Fruit fly (Drosophila melanogaster) whole organism, prepupa: Measurements from ENCODE around the gene Gr22a.

Experiments used
- Blimp-1 ChIP-seq: fragments of 200-800 bp; sonication (Bioruptor generic); optimal IDR thresholded peaks from 3 replicates; lab custom pipeline; 2017; ENCODE audit warnings: missing biosample characterization, missing genetic modification characterization, mild to moderate bottlenecking, moderate library complexity, missing genetic modification reagents
- CG10631 ChIP-seq: fragments of 200-800 bp; sonication (Bioruptor generic); optimal IDR thresholded peaks from 2 replicates; lab custom pipeline; 2016; ENCODE audit warnings: missing biosample characterization, missing genetic modification characterization
- CG11294 ChIP-seq: fragments of 200-800 bp; sonication (Bioruptor generic); IDR thresholded peaks from 2 replicates; pipeline ENCODE4 v1.3.6; 2022; ENCODE audit warnings: missing biosample characterization, missing genetic modification characterization
- CG11902 ChIP-seq: fragments of 200-800 bp; sonication (Bioruptor generic); optimal IDR thresholded peaks from 3 replicates; lab custom pipeline; 2016; ENCODE audit warnings: missing biosample characterization, missing genetic modification characterization
- CG15336 ChIP-seq: fragments of 200-800 bp; sonication (Bioruptor generic); IDR thresholded peaks from 2 replicates; pipeline ENCODE4 v1.3.6; 2022; ENCODE audit warnings: missing biosample characterization, missing genetic modification characterization
- CG31627 ChIP-seq: fragments of 200-800 bp; sonication (Bioruptor generic); optimal IDR thresholded peaks from 3 replicates; lab custom pipeline; 2016; ENCODE audit warnings: missing biosample characterization, missing genetic modification characterization
- CG32006 ChIP-seq: fragments of 200-800 bp; sonication (Bioruptor generic); optimal IDR thresholded peaks from 3 replicates; lab custom pipeline; 2017; ENCODE audit warnings: missing biosample characterization, mild to moderate bottlenecking, missing genetic modification characterization
- CG34406 ChIP-seq: fragments of 200-800 bp; sonication (Bioruptor generic); optimal IDR thresholded peaks from 3 replicates; lab custom pipeline; 2016; ENCODE audit warnings: missing biosample characterization, missing genetic modification characterization
- CG3919 ChIP-seq: fragments of 200-800 bp; sonication (Bioruptor generic); optimal IDR thresholded peaks from 3 replicates; lab custom pipeline; 2016; ENCODE audit warnings: missing biosample characterization, missing genetic modification characterization
- CG4318 ChIP-seq: fragments of 200-800 bp; sonication (Bioruptor generic); optimal IDR thresholded peaks from 3 replicates; lab custom pipeline; 2017; ENCODE audit warnings: missing biosample characterization, mild to moderate bottlenecking, missing genetic modification characterization
- CG6163 ChIP-seq: fragments of 200-800 bp; sonication (Bioruptor generic); IDR thresholded peaks from 3 replicates; pipeline ENCODE4 v1.3.6; 2022; ENCODE audit warnings: missing biosample characterization, missing genetic modification characterization
- CG6276 ChIP-seq: fragments of 200-800 bp; sonication (Bioruptor generic); optimal IDR thresholded peaks from 2 replicates; lab custom pipeline; 2017; ENCODE audit warnings: missing biosample characterization, mild to moderate bottlenecking, missing genetic modification characterization
- CG6792 ChIP-seq: fragments of 200-800 bp; sonication (Bioruptor generic); optimal IDR thresholded peaks from 3 replicates; lab custom pipeline; 2016; ENCODE audit warnings: missing biosample characterization, missing genetic modification characterization
- CG7368 ChIP-seq: fragments of 200-800 bp; sonication (Bioruptor generic); optimal IDR thresholded peaks from 3 replicates; lab custom pipeline; 2016; ENCODE audit warnings: missing biosample characterization, missing genetic modification characterization
- CG8319 ChIP-seq: fragments of 200-800 bp; sonication (Bioruptor generic); optimal IDR thresholded peaks from 3 replicates; lab custom pipeline; 2016; ENCODE audit warnings: missing biosample characterization, missing genetic modification characterization
- CG8632 ChIP-seq: fragments of 200-800 bp; sonication (Bioruptor generic); optimal IDR thresholded peaks from 3 replicates; lab custom pipeline; 2016; ENCODE audit warnings: missing biosample characterization, missing genetic modification characterization
- Eip75B ChIP-seq: fragments of 200-800 bp; sonication (Bioruptor generic); optimal IDR thresholded peaks from 3 replicates; lab custom pipeline; 2016; ENCODE audit warnings: missing biosample characterization, missing genetic modification characterization
- Eip78C ChIP-seq: fragments of 200-800 bp; sonication (Bioruptor generic); peaks from one replicate; lab custom pipeline; 2016; ENCODE audit warnings: missing biosample characterization, missing genetic modification characterization
- Ets21C ChIP-seq: fragments of 200-800 bp; sonication (Bioruptor generic); optimal IDR thresholded peaks from 3 replicates; lab custom pipeline; 2016; ENCODE audit warnings: missing biosample characterization, missing genetic modification characterization
- Ets96B ChIP-seq: fragments of 200-800 bp; optimal IDR thresholded peaks from 2 replicates; lab custom pipeline; 2019; ENCODE audit warnings: missing biosample characterization, mild to moderate bottlenecking, missing genetic modification characterization, moderate library complexity
- Gug ChIP-seq: fragments of 200-800 bp; sonication (Bioruptor generic); IDR thresholded peaks from 2 replicates; pipeline ENCODE4 v1.3.6; 2022; ENCODE audit warnings: missing biosample characterization, missing genetic modification characterization
- Hr38 ChIP-seq: sonication (Bioruptor generic); optimal IDR thresholded peaks from 2 replicates; lab custom pipeline; 2016; ENCODE audit warnings: missing biosample characterization, missing genetic modification characterization
- Hr4 ChIP-seq: fragments of 200-800 bp; sonication (Bioruptor generic); optimal IDR thresholded peaks from 3 replicates; lab custom pipeline; 2016; ENCODE audit warnings: missing biosample characterization, missing genetic modification characterization
- Lpt ChIP-seq: fragments of 200-800 bp; sonication (Bioruptor generic); optimal IDR thresholded peaks from 3 replicates; lab custom pipeline; 2016; ENCODE audit warnings: missing biosample characterization, missing genetic modification characterization
- OdsH ChIP-seq: fragments of 200-800 bp; sonication (Bioruptor generic); optimal IDR thresholded peaks from 3 replicates; lab custom pipeline; 2016; ENCODE audit warnings: missing biosample characterization, missing genetic modification characterization
- Sox102F ChIP-seq: fragments of 200-800 bp; sonication (Bioruptor generic); optimal IDR thresholded peaks from 2 replicates; lab custom pipeline; 2016; ENCODE audit warnings: missing biosample characterization, mild to moderate bottlenecking, missing genetic modification characterization
- Sox14 ChIP-seq: fragments of 200-800 bp; sonication (Bioruptor generic); optimal IDR thresholded peaks from 3 replicates; lab custom pipeline; 2016; ENCODE audit warnings: missing biosample characterization, missing genetic modification characterization
- Sox15 ChIP-seq: fragments of 200-800 bp; sonication (Bioruptor generic); optimal IDR thresholded peaks from 3 replicates; lab custom pipeline; 2016; ENCODE audit warnings: missing biosample characterization, missing genetic modification characterization
- achi ChIP-seq: fragments of 200-800 bp; sonication (Bioruptor generic); optimal IDR thresholded peaks from 3 replicates; lab custom pipeline; 2016; ENCODE audit warnings: missing biosample characterization, missing genetic modification characterization
- acj6 ChIP-seq: fragments of 200-800 bp; sonication (Bioruptor generic); optimal IDR thresholded peaks from 3 replicates; lab custom pipeline; 2016; ENCODE audit warnings: missing biosample characterization, missing genetic modification characterization
- dac ChIP-seq: fragments of 200-800 bp; sonication (Bioruptor generic); optimal IDR thresholded peaks from 2 replicates; lab custom pipeline; 2017; ENCODE audit warnings: missing biosample characterization, mild to moderate bottlenecking, missing genetic modification characterization
- eg ChIP-seq: fragments of 200-800 bp; sonication (Bioruptor generic); IDR thresholded peaks from 3 replicates; pipeline ENCODE4 v1.3.6; 2022; ENCODE audit warnings: missing biosample characterization, missing genetic modification characterization
- esn ChIP-seq: fragments of 200-800 bp; sonication (Bioruptor generic); optimal IDR thresholded peaks from 2 replicates; lab custom pipeline; 2016; ENCODE audit warnings: missing biosample characterization, mild to moderate bottlenecking, missing genetic modification characterization, moderate library complexity
- fd59A ChIP-seq: fragments of 200-800 bp; sonication (Bioruptor generic); optimal IDR thresholded peaks from 2 replicates; lab custom pipeline; 2017; ENCODE audit warnings: missing biosample characterization, mild to moderate bottlenecking, missing genetic modification characterization, missing genetic modification reagents
- fd85E ChIP-seq: fragments of 200-800 bp; sonication (Bioruptor generic); optimal IDR thresholded peaks from 3 replicates; lab custom pipeline; 2016; ENCODE audit warnings: missing biosample characterization, missing genetic modification characterization
- fkh ChIP-seq: fragments of 200-800 bp; sonication (Bioruptor generic); optimal IDR thresholded peaks from 3 replicates; lab custom pipeline; 2017; ENCODE audit warnings: missing biosample characterization, mild to moderate bottlenecking, missing genetic modification characterization, moderate library complexity
- lz ChIP-seq: fragments of 200-800 bp; sonication (Bioruptor generic); optimal IDR thresholded peaks from 3 replicates; lab custom pipeline; 2016; ENCODE audit warnings: missing biosample characterization, missing genetic modification characterization
- net ChIP-seq: fragments of 200-800 bp; sonication (Bioruptor generic); optimal IDR thresholded peaks from 3 replicates; lab custom pipeline; 2016; ENCODE audit warnings: missing biosample characterization, missing genetic modification characterization
- salr ChIP-seq, 2 experiments: fragments of 200-800 bp; sonication (Bioruptor generic); optimal IDR thresholded peaks; 3 replicates each; lab custom pipeline; 2016 to 2018; ENCODE audit warnings: missing biosample characterization in 2 of 2, missing genetic modification characterization in 2 of 2, mild to moderate bottlenecking in 1 of 2
- ss ChIP-seq, 2 experiments: fragments of 200-800 bp; sonication (Bioruptor generic); optimal IDR thresholded peaks; 2 replicates in 1 of 2; 3 replicates in 1 of 2; lab custom pipeline; 2017 to 2018; ENCODE audit warnings: mild to moderate bottlenecking in 2 of 2, missing biosample characterization in 2 of 2, missing genetic modification characterization in 2 of 2, moderate library complexity in 1 of 2
- svp ChIP-seq: fragments of 200-800 bp; sonication (Bioruptor generic); peaks from one replicate; lab custom pipeline; 2016; ENCODE audit warnings: missing biosample characterization, missing genetic modification characterization
- vri ChIP-seq: fragments of 200-800 bp; sonication (Bioruptor generic); optimal IDR thresholded peaks from 3 replicates; lab custom pipeline; 2016; ENCODE audit warnings: missing biosample characterization, mild to moderate bottlenecking, missing genetic modification characterization

Gene Gr22a

DNA sequence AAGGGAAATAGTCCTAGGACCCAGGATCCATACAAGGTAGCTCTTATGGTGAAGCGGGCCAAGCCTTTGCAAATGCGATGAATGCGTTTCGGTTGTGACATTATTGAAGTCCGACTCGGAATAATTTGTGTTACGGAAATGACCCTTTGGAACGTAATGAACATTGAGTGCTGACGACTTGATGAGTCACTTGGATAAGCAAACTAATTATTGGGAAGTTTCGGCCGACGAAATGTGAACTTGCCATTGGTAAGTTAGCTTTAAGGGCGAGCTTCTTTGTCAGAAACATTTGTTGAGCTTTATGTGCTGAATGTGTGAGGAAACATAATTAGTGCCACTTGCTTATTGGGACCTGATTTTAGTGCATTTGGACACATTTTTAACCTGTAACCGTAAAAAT is at the start of gene Gr22a:
Gene Gr22a, minus strand, starts transcription at position 101 of the 400 bp plus-strand sequence.
- TF ChIP-seq Blimp-1 (GFP tag; lab: Kevin White, UChicago) (no peak), Hr38 (GFP tag; lab: Kevin White, UChicago) (no peak), CG3919 (GFP tag; lab: Kevin White, UChicago) (no peak), Hr4 (GFP tag; lab: Kevin White, UChicago) (no peak), Sox15 (GFP tag; lab: Kevin White, UChicago) (no peak), acj6 (GFP tag; lab: Kevin White, UChicago) (no peak), fd59A (GFP tag; lab: Kevin White, UChicago) (no peak), CG11294 (no peak), CG15336 (GFP tag; lab: Robert Waterston, UW) (no peak), esn (no peak), Gug (GFP tag; lab: Robert Waterston, UW) (no peak)

DNA sequence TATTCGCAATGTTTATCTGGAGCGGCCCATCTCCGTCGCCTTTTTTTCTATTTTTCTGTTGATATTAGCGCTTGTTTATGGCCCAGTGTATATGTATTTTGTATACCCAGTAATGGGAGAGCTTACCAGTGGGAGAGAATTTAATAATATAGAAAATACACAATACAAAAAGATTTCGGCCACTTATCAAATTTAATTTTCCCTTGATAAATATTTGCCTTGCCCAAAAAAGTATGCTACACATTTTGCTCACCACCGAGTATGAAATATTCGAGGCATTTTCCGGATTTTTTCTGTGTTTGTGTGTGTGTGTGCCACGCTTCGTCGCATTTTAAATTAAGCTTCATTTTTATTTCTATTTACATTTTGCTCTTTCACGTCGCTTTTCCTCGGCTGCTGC is 44.3 kb upstream of the Gr22a start:
- TF ChIP-seq CG34406 (GFP tag; lab: Kevin White, UChicago) (no peak), Gug (GFP tag; lab: Robert Waterston, UW) (no peak), Sox14 (no peak), Eip78C (GFP tag; lab: Kevin White, UChicago) (no peak), CG31627 (GFP tag; lab: Kevin White, UChicago) (no peak), CG6163 (GFP tag; lab: Robert Waterston, UW) (0 out of 3 replicates have a peak, but pooled peaks have one; percentile 26), esn (no peak), eg (0 out of 3 replicates have a peak, but pooled peaks have one; percentile 31), svp (peak; percentile 8), CG32006 (GFP tag; lab: Kevin White, UChicago) (peak; percentile 17), CG7368 (GFP tag; lab: Kevin White, UChicago) (no peak), CG15336 (GFP tag; lab: Robert Waterston, UW) (no peak), ss (GFP tag; optimal IDR thresholded peaks at IDR 0.05; lab: Kevin White, UChicago) (no peak), Eip75B (GFP tag; lab: Kevin White, UChicago) (no peak), net (no peak)

DNA sequence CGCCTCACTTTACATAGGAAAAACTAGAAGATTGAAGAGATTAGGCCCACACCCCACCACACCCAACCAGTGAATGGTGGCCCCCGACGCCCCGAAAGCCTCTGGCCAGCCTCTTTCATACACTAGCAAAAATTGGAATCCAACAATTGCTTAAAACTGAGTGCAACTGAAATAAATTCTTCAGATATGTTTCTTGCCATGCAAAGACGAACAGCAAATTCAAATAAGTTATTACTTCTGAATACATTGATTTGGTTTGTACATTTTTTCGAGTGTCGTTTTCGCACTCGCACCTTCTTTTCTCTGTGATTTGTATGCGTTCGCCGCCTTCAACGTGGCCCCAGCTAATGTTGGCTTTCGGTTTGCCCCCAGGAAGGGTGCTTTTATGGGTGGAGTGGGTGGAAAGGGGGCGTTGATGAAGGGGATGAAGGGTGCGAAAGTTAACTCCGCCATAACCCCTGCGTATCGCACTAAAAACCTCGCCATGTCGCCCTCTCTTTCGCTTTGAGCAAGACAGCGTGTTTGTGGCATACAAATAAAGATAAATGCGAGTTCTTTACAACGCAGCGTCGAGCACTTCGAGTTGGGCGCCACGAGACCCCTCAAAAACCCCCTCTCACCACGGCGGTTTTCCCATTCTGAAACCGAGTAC is 43.1 kb upstream of the Gr22a start:
- TF ChIP-seq salr (GFP tag; optimal IDR thresholded peaks at IDR 0.05; lab: Kevin White, UChicago), result no peak
- TF ChIP-seq Eip78C (GFP tag; lab: Kevin White, UChicago), result peak; percentile 42
- TF ChIP-seq Ets96B (tag; lab: Kevin White, UChicago), result peak; percentile 1
- TF ChIP-seq CG3919 (GFP tag; lab: Kevin White, UChicago), result peak; percentile 20
- peak; percentile 52; the same call in 2 of the 3 replicates for TF ChIP-seq eg
- TF ChIP-seq OdsH (GFP tag; lab: Kevin White, UChicago), result peak; percentile 9
- TF ChIP-seq CG15336 (GFP tag; lab: Robert Waterston, UW), result no peak
- TF ChIP-seq Ets21C (GFP tag; lab: Kevin White, UChicago), result no peak
- TF ChIP-seq achi (GFP tag; lab: Kevin White, UChicago), result peak; percentile 4
- TF ChIP-seq Sox102F (GFP tag; lab: Kevin White, UChicago), result no peak
- no peak for TF ChIP-seq CG7368 (GFP tag; lab: Kevin White, UChicago)
- TF ChIP-seq CG6163 (GFP tag; lab: Robert Waterston, UW), result peak; percentile 56; the same call in 2 of the 3 replicates
- no peak for TF ChIP-seq Lpt
- TF ChIP-seq acj6 (GFP tag; lab: Kevin White, UChicago), result no peak
- TF ChIP-seq svp, result peak; percentile 59
- TF ChIP-seq Gug (GFP tag; lab: Robert Waterston, UW), result 0 out of 2 replicates have a peak, but pooled peaks have one; percentile 17
- TF ChIP-seq CG6276 (GFP tag; lab: Kevin White, UChicago), result no peak
- no peak for TF ChIP-seq vri (GFP tag; lab: Kevin White, UChicago)
- TF ChIP-seq dac (GFP tag; lab: Kevin White, UChicago), result peak; percentile 0
- no peak for TF ChIP-seq net
- TF ChIP-seq CG32006 (GFP tag; lab: Kevin White, UChicago), result peak; percentile 37

DNA sequence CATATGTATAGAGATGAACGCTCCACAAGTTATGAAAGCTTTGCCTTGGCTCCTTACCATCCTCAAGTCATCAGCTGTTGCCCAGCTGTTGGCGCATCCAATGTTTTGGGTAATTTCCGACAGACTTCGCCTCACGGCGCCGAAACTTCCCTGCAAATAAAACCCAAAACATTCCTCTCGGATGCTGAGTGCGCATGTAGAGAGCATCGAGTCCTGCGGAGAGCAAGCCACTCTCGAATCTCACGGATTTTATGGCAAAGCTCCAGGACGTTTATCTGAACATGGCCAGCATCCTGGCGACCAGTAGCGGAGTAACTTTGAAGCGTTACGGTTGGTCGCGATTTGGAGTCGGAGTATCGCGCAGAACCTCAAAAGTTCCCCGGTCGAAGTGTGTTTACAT is 41.5 kb upstream of the Gr22a start, which contains the start of gene wry:
Gene wry, plus strand, starts transcription at position 301 of the 400 bp plus-strand sequence.
- TF ChIP-seq OdsH (GFP tag; lab: Kevin White, UChicago) (no peak), Blimp-1 (GFP tag; lab: Kevin White, UChicago) (no peak), ss (GFP tag; optimal IDR thresholded peaks at IDR 0.05; lab: Kevin White, UChicago) (no peak), CG8632 (no peak), fd85E (GFP tag; lab: Kevin White, UChicago) (no peak), achi (GFP tag; lab: Kevin White, UChicago) (no peak), Sox102F (GFP tag; lab: Kevin White, UChicago) (no peak), CG8319 (GFP tag; lab: Kevin White, UChicago) (no peak), CG6792 (no peak), acj6 (GFP tag; lab: Kevin White, UChicago) (no peak), salr (GFP tag; optimal IDR thresholded peaks at IDR 0.05; lab: Kevin White, UChicago) (no peak), CG11902 (GFP tag; lab: Kevin White, UChicago) (no peak), CG34406 (GFP tag; lab: Kevin White, UChicago) (no peak), CG4318 (GFP tag; lab: Kevin White, UChicago) (no peak), net (no peak), CG10631 (no peak), CG6163 (GFP tag; lab: Robert Waterston, UW) (no peak), CG15336 (GFP tag; lab: Robert Waterston, UW) (no peak), lz (GFP tag; lab: Kevin White, UChicago) (no peak), fkh (GFP tag; lab: Kevin White, UChicago) (no peak)
